Worm (Caenorhabditis elegans) whole organism, L1 larva: ENCODE measurements around the gene Y57G11C.41.

ENCODE experiments used
- C04F5.9 ChIP-seq: sonication (generic microtip); optimal IDR thresholded peaks from 2 replicates; lab custom pipeline; 2016; ENCODE audit warnings: missing genetic modification characterization, missing compliant biosample characterization
- C16A3.4 ChIP-seq: fragments of 150-350 bp; optimal IDR thresholded peaks from 2 replicates; lab custom pipeline; 2014; ENCODE audit warnings: missing biosample characterization, missing genetic modification characterization
- F16B12.6 ChIP-seq: fragments of 150-350 bp; optimal IDR thresholded peaks from 2 replicates; lab custom pipeline; 2014; ENCODE audit warnings: missing biosample characterization, missing genetic modification characterization
- aha-1 ChIP-seq: fragments of 150-350 bp; optimal IDR thresholded peaks from 2 replicates; lab custom pipeline; 2014; ENCODE audit warnings: missing biosample characterization, missing genetic modification characterization
- aly-2 ChIP-seq: fragments of 150-350 bp; optimal IDR thresholded peaks from 2 replicates; lab custom pipeline; 2014; ENCODE audit warnings: missing biosample characterization, missing genetic modification characterization
- ama-1 ChIP-seq: fragments of 150-350 bp; optimal IDR thresholded peaks from 2 replicates; lab custom pipeline; 2014
- ceh-63 ChIP-seq: fragments of 200-800 bp; sonication (Bioruptor generic); optimal IDR thresholded peaks from 2 replicates; lab custom pipeline; 2018; ENCODE audit warnings: mild to moderate bottlenecking, missing genetic modification characterization, missing compliant biosample characterization
- ceh-88 ChIP-seq: fragments of 200-800 bp; sonication (Bioruptor generic); IDR thresholded peaks from 2 replicates; pipeline ENCODE4 v1.3.6; 2022; ENCODE audit warnings: missing genetic modification characterization, missing compliant biosample characterization
- dsc-1 ChIP-seq: sonication (generic microtip); optimal IDR thresholded peaks from 2 replicates; lab custom pipeline; 2016; ENCODE audit warnings: mild to moderate bottlenecking, missing genetic modification characterization, missing compliant biosample characterization
- egl-13 ChIP-seq: sonication (generic microtip); optimal IDR thresholded peaks from 2 replicates; lab custom pipeline; 2016; ENCODE audit warnings: missing genotype, missing genetic modification reagents, missing genetic modification characterization, missing compliant biosample characterization
- elt-3 ChIP-seq, 6 experiments: fragments of 150-350 bp in 1 of 6; sonication (generic microtip); optimal IDR thresholded peaks; 2 replicates each; lab custom pipeline; 2017 to 2018; ENCODE audit warnings: missing biosample characterization in 6 of 6, missing genetic modification characterization in 6 of 6, inconsistent platforms in 1 of 6
- ets-5 ChIP-seq: fragments of 200-800 bp; sonication (Bioruptor generic); IDR thresholded peaks from 2 replicates; pipeline ENCODE4 v1.3.6; 2022; ENCODE audit warnings: missing genetic modification characterization, missing compliant biosample characterization
- hpl-2 ChIP-seq: fragments of 150-350 bp; optimal IDR thresholded peaks from 2 replicates; lab custom pipeline; 2014; ENCODE audit warnings: missing biosample characterization, missing genetic modification reagents, missing genetic modification characterization
- isw-1 ChIP-seq: fragments of 200-800 bp; sonication (Bioruptor generic); IDR thresholded peaks from 2 replicates; pipeline ENCODE4 v1.3.6; 2022; ENCODE audit warnings: missing genetic modification characterization, missing compliant biosample characterization
- jun-1 ChIP-seq: fragments of 150-350 bp; optimal IDR thresholded peaks from 2 replicates; lab custom pipeline; 2014; ENCODE audit warnings: missing biosample characterization, missing genetic modification reagents, missing genetic modification characterization
- lin-13 ChIP-seq: fragments of 150-350 bp; optimal IDR thresholded peaks from 2 replicates; lab custom pipeline; 2014; ENCODE audit warnings: missing biosample characterization, missing genetic modification reagents, missing genetic modification characterization
- lin-14 ChIP-seq: fragments of 200-800 bp; sonication (Bioruptor generic); optimal IDR thresholded peaks from 2 replicates; lab custom pipeline; 2018; ENCODE audit warnings: mild to moderate bottlenecking, missing genetic modification characterization, moderate library complexity, missing compliant biosample characterization
- lin-35 ChIP-seq, 2 experiments: fragments of 150-350 bp; optimal IDR thresholded peaks; 2 replicates each; lab custom pipeline; 2014; ENCODE audit warnings: missing biosample characterization in 2 of 2, missing genetic modification characterization in 2 of 2, missing genetic modification reagents in 2 of 2
- lsy-2 ChIP-seq, 2 experiments: fragments of 150-350 bp; optimal IDR thresholded peaks; 2 replicates each; lab custom pipeline; 2014; ENCODE audit warnings: missing biosample characterization in 2 of 2, missing genetic modification characterization in 2 of 2
- mab-9 ChIP-seq: fragments of 200-800 bp; sonication (Bioruptor generic); IDR thresholded peaks from 2 replicates; pipeline ENCODE4 v1.3.6; 2022; ENCODE audit warnings: missing genetic modification reagents, missing genetic modification characterization, missing compliant biosample characterization
- mdl-1 ChIP-seq, 2 experiments: fragments of 150-350 bp; optimal IDR thresholded peaks; 2 replicates each; lab custom pipeline; 2014 to 2017; ENCODE audit warnings: missing biosample characterization in 2 of 2, missing genetic modification characterization in 2 of 2, inconsistent platforms in 1 of 2
- mep-1 ChIP-seq: fragments of 150-350 bp; optimal IDR thresholded peaks from 2 replicates; lab custom pipeline; 2014; ENCODE audit warnings: missing biosample characterization, missing genetic modification characterization
- nhr-11 ChIP-seq: fragments of 150-350 bp; optimal IDR thresholded peaks from 2 replicates; lab custom pipeline; 2014; ENCODE audit warnings: missing biosample characterization, missing genetic modification characterization
- nhr-12 ChIP-seq: sonication (generic microtip); optimal IDR thresholded peaks from 2 replicates; lab custom pipeline; 2017; ENCODE audit warnings: missing biosample characterization, missing genetic modification characterization
- nhr-237 ChIP-seq: fragments of 150-350 bp; optimal IDR thresholded peaks from 2 replicates; lab custom pipeline; 2014; ENCODE audit warnings: missing biosample characterization, missing genetic modification characterization
- nhr-77 ChIP-seq: fragments of 150-350 bp; optimal IDR thresholded peaks from 2 replicates; lab custom pipeline; 2014; ENCODE audit warnings: missing biosample characterization, missing genetic modification characterization
- nhr-90 ChIP-seq: sonication (generic microtip); optimal IDR thresholded peaks from 2 replicates; lab custom pipeline; 2016; ENCODE audit warnings: mild to moderate bottlenecking, missing genetic modification characterization, missing compliant biosample characterization; ENCODE audit not compliant: poor library complexity
- pag-3 ChIP-seq: sonication (generic microtip); optimal IDR thresholded peaks from 2 replicates; lab custom pipeline; 2017; ENCODE audit warnings: missing genetic modification characterization, mild to moderate bottlenecking, missing compliant biosample characterization, antibody characterized with exemption, borderline replicate concordance; ENCODE audit not compliant: insufficient read depth
- pax-3 ChIP-seq: fragments of 200-800 bp; sonication (Bioruptor generic); optimal IDR thresholded peaks from 2 replicates; lab custom pipeline; 2018; ENCODE audit warnings: mild to moderate bottlenecking, missing genetic modification characterization, moderate library complexity, missing compliant biosample characterization
- pqm-1 ChIP-seq: sonication (generic microtip); optimal IDR thresholded peaks from 3 replicates; lab custom pipeline; 2017; ENCODE audit warnings: missing biosample characterization, missing genetic modification characterization
- rnt-1 ChIP-seq: sonication (generic microtip); optimal IDR thresholded peaks from 2 replicates; lab custom pipeline; 2016; ENCODE audit warnings: mild to moderate bottlenecking, missing genetic modification characterization, moderate library complexity, missing compliant biosample characterization
- skn-1 ChIP-seq: fragments of 150-350 bp; optimal IDR thresholded peaks from 2 replicates; lab custom pipeline; 2014; ENCODE audit warnings: missing biosample characterization, missing genetic modification characterization
- tbx-2 ChIP-seq: sonication (generic microtip); optimal IDR thresholded peaks from 2 replicates; lab custom pipeline; 2016; ENCODE audit warnings: missing genetic modification characterization, missing compliant biosample characterization

Gene Y57G11C.41

DNA sequence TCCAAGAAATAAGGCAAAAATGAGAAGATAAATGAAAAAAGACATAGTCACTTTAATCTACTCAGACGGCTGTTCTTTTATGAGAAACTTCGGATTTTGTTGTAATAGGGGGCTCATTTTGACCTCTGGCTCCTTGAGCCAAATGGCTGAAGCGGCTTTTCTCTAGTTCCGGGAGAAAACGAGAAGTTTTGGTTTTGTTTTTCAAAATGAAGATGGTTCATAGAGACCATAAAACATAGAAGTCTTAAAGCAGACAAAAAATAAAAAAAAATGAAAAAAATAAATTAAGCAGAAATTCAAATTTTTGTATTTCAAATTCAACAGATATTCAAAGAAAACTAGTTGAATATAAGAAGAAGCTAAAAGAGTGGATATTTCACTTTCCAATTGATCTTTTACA lies at the start of gene Y57G11C.41:
Gene Y57G11C.41 (minus strand): TSS at position 101 of the 400 bp plus-strand sequence.
- TF ChIP-seq elt-3 (tag; optimal IDR thresholded peaks at IDR 0.05; lab: Kevin White, UChicago), result no peak
- TF ChIP-seq nhr-90 (tag; lab: Kevin White, UChicago), result no peak
- no peak for TF ChIP-seq nhr-11 (tag; lab: Kevin White, UChicago)
- TF ChIP-seq tbx-2 (tag; lab: Kevin White, UChicago), result no peak
- no peak for TF ChIP-seq ceh-88 (GFP tag; lab: Robert Waterston, UW)
- no peak for TF ChIP-seq pag-3
- TF ChIP-seq mab-9 (GFP tag; lab: Robert Waterston, UW), result no peak
- TF ChIP-seq mep-1 (tag; lab: Kevin White, UChicago), result no peak
- TF ChIP-seq mdl-1 (tag; optimal IDR thresholded peaks at IDR 0.05; lab: Kevin White, UChicago), result no peak
- no peak for TF ChIP-seq aha-1
- TF ChIP-seq ets-5, result no peak
- no peak for TF ChIP-seq skn-1
- TF ChIP-seq rnt-1 (tag; lab: Kevin White, UChicago), result no peak

DNA sequence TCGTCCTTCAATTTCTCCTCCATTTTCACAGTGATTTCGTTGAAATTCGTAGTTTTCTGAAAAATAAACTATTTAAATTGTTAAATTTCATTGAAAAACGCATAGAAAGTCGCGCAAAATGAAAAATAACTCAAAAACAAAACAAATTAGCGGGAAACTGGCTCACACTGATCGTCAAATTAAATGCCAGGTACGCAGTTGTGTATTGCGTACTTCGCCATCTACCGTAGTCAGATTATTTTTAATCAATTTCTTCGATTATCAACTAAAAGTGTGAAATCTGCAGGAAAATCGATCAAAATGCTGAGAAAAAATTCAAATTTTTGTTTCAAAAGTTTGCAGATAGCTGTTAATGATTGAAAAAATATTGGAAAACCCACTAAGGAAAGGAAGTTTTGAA lies 48.7 kb upstream of the Y57G11C.41 start, which contains the start of gene Y57G11C.499:
Gene Y57G11C.499 (minus strand): TSS at position 23 of the 400 bp plus-strand sequence.
- TF ChIP-seq ets-5 (no peak), F16B12.6 (tag; lab: Kevin White, UChicago) (no peak), mdl-1 (tag; optimal IDR thresholded peaks at IDR 0.05; lab: Kevin White, UChicago) (no peak), lsy-2 (tag; optimal IDR thresholded peaks at IDR 0.05; lab: Kevin White, UChicago) (no peak)

DNA sequence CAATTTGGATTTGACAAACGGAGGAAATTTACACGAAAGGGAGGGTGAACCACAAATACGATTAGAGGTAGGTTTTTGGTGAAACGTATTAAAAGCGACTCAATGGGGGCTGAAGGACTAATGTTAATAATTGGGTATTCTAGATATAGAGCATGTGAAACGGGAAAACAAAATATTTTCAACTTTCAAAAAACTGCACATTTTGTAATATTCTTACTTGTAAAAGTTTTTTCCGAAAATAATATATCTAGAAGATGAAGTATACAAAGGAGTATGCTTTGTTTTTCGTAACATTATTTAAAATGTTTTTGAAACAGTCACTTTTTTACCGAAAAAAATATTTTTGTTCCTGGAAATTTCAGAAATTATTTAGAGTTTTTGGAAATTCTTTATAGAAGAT lies 35.7 kb upstream of the Y57G11C.41 start:
- no peak for TF ChIP-seq lin-14 (GFP tag; lab: Kevin White, UChicago)
- no peak for TF ChIP-seq C16A3.4 (tag; lab: Kevin White, UChicago)

DNA sequence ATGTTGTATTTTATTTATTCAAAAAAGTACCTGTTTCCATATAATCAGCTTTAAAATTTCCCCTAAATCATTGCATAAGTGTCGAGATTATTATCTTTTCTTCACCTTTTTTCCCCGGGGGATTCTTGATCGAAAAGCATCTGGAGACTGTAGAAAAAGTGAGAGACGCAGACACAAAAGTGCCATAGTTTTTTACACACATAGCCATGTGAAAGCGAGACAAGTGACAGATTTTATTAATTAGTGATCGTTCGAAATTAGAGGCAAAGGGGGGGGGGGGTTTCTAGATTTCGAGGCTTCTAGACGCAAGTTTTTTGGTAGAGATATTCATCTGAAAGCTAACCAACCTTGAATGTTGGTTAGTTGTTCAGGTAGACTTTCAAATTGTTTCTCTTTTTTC lies 23.1 kb upstream of the Y57G11C.41 start:
- no peak for TF ChIP-seq ets-5

DNA sequence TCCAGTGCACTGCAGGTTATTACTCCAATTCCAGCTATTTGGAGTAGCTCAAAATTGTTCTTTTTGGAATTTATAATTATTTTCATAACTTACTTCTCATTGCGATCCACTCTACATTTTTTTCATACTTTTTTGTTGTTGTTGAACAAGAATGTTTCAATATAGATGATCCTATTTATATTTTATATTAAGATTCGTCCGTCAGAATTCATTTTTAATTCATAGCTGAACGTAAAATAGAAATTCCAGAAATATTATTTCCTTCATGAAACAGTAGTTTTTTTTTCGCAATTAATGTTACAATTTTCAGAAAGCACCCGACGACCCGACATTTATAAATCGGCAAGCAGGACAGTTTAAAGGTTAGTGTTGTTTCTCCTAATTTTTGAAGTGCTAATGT lies 22.0 kb upstream of the Y57G11C.41 start, which contains the start of gene Y57G11C.42:
Gene Y57G11C.42 (plus strand): TSS at position 301 of the 400 bp plus-strand sequence.
- TF ChIP-seq ceh-63 (GFP tag; lab: Kevin White, UChicago) (no peak), nhr-77 (tag; lab: Kevin White, UChicago) (no peak), pax-3 (tag; lab: Kevin White, UChicago) (no peak), ets-5 (no peak), lin-13 (GFP tag; lab: Kevin White, UChicago) (no peak)

DNA sequence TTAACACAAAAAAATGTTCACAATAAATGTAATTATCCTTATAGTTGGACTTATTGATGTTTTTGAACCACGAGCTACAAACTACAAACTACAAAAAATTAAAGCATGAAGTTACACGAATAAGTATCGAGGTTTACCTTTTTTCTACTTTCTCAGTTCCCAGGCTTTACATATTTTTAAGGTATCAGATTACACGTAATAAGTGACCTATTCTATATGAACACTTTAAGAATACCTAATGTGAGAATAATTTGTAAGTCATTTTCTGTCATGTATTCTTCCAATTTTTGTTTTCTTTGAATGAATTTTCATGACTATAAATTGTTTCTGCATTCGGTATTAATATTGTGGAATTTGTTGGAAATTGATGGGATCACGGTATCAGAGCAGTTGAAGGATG lies 9.3 kb upstream of the Y57G11C.41 start, which contains the start of gene lgc-8:
Gene lgc-8 (plus strand): TSS at position 301 of the 400 bp plus-strand sequence.
- TF ChIP-seq dsc-1 (no peak), isw-1 (GFP tag; lab: Robert Waterston, UW) (no peak), lin-35 (GFP tag; optimal IDR thresholded peaks at IDR 0.05; lab: Kevin White, UChicago) (no peak), hpl-2 (no peak), ama-1 (lab: Kevin White, UChicago) (no peak), aly-2 (tag; lab: Kevin White, UChicago) (no peak), pqm-1 (no peak), egl-13 (no peak), nhr-77 (tag; lab: Kevin White, UChicago) (no peak), C04F5.9 (tag; lab: Kevin White, UChicago) (no peak), skn-1 (no peak), jun-1 (tag; lab: Kevin White, UChicago) (no peak), nhr-12 (tag; lab: Kevin White, UChicago) (no peak), nhr-237 (tag; lab: Kevin White, UChicago) (no peak)
